Worm (Caenorhabditis elegans) whole organism, young adult: ENCODE results near the gene C45G9.15.

ENCODE experiments used
- B0336.3 ChIP-seq: fragments of 200-800 bp; sonication (Bioruptor generic); IDR thresholded peaks from 2 replicates; pipeline ENCODE4 v1.3.6; 2022; ENCODE audit warnings: missing genetic modification characterization, missing compliant biosample characterization
- C06A6.2 ChIP-seq: fragments of 200-800 bp; sonication (Bioruptor generic); conservative IDR thresholded peaks from 2 replicates; pipeline ENCODE4 v1.3.6; 2022; ENCODE audit warnings: missing genetic modification characterization, missing compliant biosample characterization
- F33H1.4 ChIP-seq: fragments of 200-800 bp; sonication (Bioruptor generic); IDR thresholded peaks from 2 replicates; pipeline ENCODE4 v1.3.6; 2022; ENCODE audit warnings: missing genetic modification reagents, missing genetic modification characterization, missing compliant biosample characterization
- F57A8.1 ChIP-seq: fragments of 200-800 bp; sonication (Bioruptor generic); optimal IDR thresholded peaks from 2 replicates; lab custom pipeline; 2018; ENCODE audit warnings: mild to moderate bottlenecking, missing genetic modification characterization, moderate library complexity, missing compliant biosample characterization
- K12H6.12 ChIP-seq: fragments of 200-800 bp; sonication (Bioruptor generic); optimal IDR thresholded peaks from 2 replicates; lab custom pipeline; 2018; ENCODE audit warnings: mild to moderate bottlenecking, missing genetic modification characterization, missing compliant biosample characterization
- T07F8.4 ChIP-seq: sonication (generic microtip); optimal IDR thresholded peaks from 2 replicates; lab custom pipeline; 2016; ENCODE audit warnings: mild to moderate bottlenecking, missing genetic modification characterization, moderate library complexity, missing compliant biosample characterization
- Y56A3A.18 ChIP-seq: fragments of 200-800 bp; sonication (Bioruptor generic); IDR thresholded peaks from 2 replicates; pipeline ENCODE4 v1.3.6; 2022; ENCODE audit warnings: missing genetic modification reagents, missing genetic modification characterization, missing compliant biosample characterization
- akir-1 ChIP-seq: fragments of 200-800 bp; sonication (Bioruptor generic); optimal IDR thresholded peaks from 2 replicates; lab custom pipeline; 2018; ENCODE audit warnings: mild to moderate bottlenecking, missing genetic modification characterization, moderate library complexity, missing compliant biosample characterization
- aptf-3 ChIP-seq: fragments of 200-800 bp; sonication (Bioruptor generic); IDR thresholded peaks from 2 replicates; pipeline ENCODE4 v1.3.6; 2022; ENCODE audit warnings: missing genetic modification characterization, missing compliant biosample characterization
- attf-3 ChIP-seq: fragments of 200-800 bp; sonication (Bioruptor generic); conservative IDR thresholded peaks from 2 replicates; pipeline ENCODE4 v1.3.6; 2022; ENCODE audit warnings: missing genetic modification reagents, missing genetic modification characterization, missing compliant biosample characterization
- bed-1 ChIP-seq: fragments of 200-800 bp; sonication (Bioruptor generic); IDR thresholded peaks from 2 replicates; pipeline ENCODE4 v1.3.6; 2022; ENCODE audit warnings: missing genetic modification reagents, missing genetic modification characterization, missing compliant biosample characterization
- cebp-2 ChIP-seq: fragments of 200-800 bp; sonication (Bioruptor generic); IDR thresholded peaks from 2 replicates; pipeline ENCODE4 v1.3.6; 2022; ENCODE audit warnings: missing genetic modification characterization, missing compliant biosample characterization
- ceh-100 ChIP-seq: fragments of 200-800 bp; sonication (Bioruptor generic); IDR thresholded peaks from 2 replicates; pipeline ENCODE4 v1.3.6; 2022; ENCODE audit warnings: missing genetic modification reagents, missing genetic modification characterization, missing compliant biosample characterization
- ceh-79 ChIP-seq: sonication (generic microtip); optimal IDR thresholded peaks from 2 replicates; lab custom pipeline; 2017; ENCODE audit warnings: mild to moderate bottlenecking, missing genetic modification characterization, missing compliant biosample characterization
- dox-1 ChIP-seq: fragments of 200-800 bp; sonication (Bioruptor generic); IDR thresholded peaks from 2 replicates; pipeline ENCODE4 v1.3.6; 2022; ENCODE audit warnings: missing genetic modification reagents, missing genetic modification characterization, missing compliant biosample characterization
- dpff-1 ChIP-seq: sonication (generic microtip); optimal IDR thresholded peaks from 2 replicates; lab custom pipeline; 2017; ENCODE audit warnings: mild to moderate bottlenecking, missing genetic modification characterization, missing compliant biosample characterization
- ekl-4 ChIP-seq: fragments of 200-800 bp; sonication (Bioruptor generic); IDR thresholded peaks from 2 replicates; pipeline ENCODE4 v1.3.6; 2022; ENCODE audit warnings: missing genetic modification reagents, missing genetic modification characterization, missing compliant biosample characterization
- hlh-26 ChIP-seq: fragments of 200-800 bp; sonication (Bioruptor generic); conservative IDR thresholded peaks from 2 replicates; pipeline ENCODE4 v1.3.6; 2022; ENCODE audit warnings: missing genetic modification reagents, missing genetic modification characterization, missing compliant biosample characterization
- hmg-1.2 ChIP-seq: fragments of 200-800 bp; sonication (Bioruptor generic); IDR thresholded peaks from 2 replicates; pipeline ENCODE4 v1.3.6; 2022; ENCODE audit warnings: missing genetic modification reagents, missing genetic modification characterization, missing compliant biosample characterization
- hsf-1 ChIP-seq: fragments of 200-800 bp; sonication (Bioruptor generic); IDR thresholded peaks from 2 replicates; pipeline ENCODE4 v1.3.6; 2022; ENCODE audit warnings: missing genetic modification reagents, missing genetic modification characterization, missing compliant biosample characterization
- let-526 ChIP-seq: fragments of 200-800 bp; sonication (Bioruptor generic); IDR thresholded peaks from 2 replicates; pipeline ENCODE4 v1.3.6; 2022; ENCODE audit warnings: missing genetic modification reagents, missing genetic modification characterization, missing compliant biosample characterization
- lin-54 ChIP-seq: fragments of 200-800 bp; sonication (Bioruptor generic); optimal IDR thresholded peaks from 2 replicates; lab custom pipeline; 2018; ENCODE audit warnings: mild to moderate bottlenecking, missing genetic modification characterization, missing compliant biosample characterization
- lsl-1 ChIP-seq: fragments of 200-800 bp; sonication (Bioruptor generic); optimal IDR thresholded peaks from 2 replicates; lab custom pipeline; 2018; ENCODE audit warnings: mild to moderate bottlenecking, missing genetic modification characterization, moderate library complexity, missing compliant biosample characterization
- lsy-27 ChIP-seq: sonication (generic microtip); optimal IDR thresholded peaks from 2 replicates; lab custom pipeline; 2017; ENCODE audit warnings: missing genetic modification characterization, mild to moderate bottlenecking, missing compliant biosample characterization, antibody characterized with exemption, missing genotype, borderline replicate concordance; ENCODE audit not compliant: insufficient read depth
- madf-10 ChIP-seq: sonication (generic microtip); optimal IDR thresholded peaks from 2 replicates; lab custom pipeline; 2016; ENCODE audit warnings: mild to moderate bottlenecking, missing genetic modification characterization, missing compliant biosample characterization
- madf-6 ChIP-seq: fragments of 200-800 bp; sonication (Bioruptor generic); IDR thresholded peaks from 2 replicates; pipeline ENCODE4 v1.3.6; 2022; ENCODE audit warnings: missing genetic modification reagents, missing genetic modification characterization, missing compliant biosample characterization
- mes-4 ChIP-seq: sonication (generic microtip); optimal IDR thresholded peaks from 2 replicates; lab custom pipeline; 2016; ENCODE audit warnings: missing genotype, missing genetic modification characterization, missing compliant biosample characterization
- nhr-90 ChIP-seq: sonication (generic microtip); optimal IDR thresholded peaks from 2 replicates; lab custom pipeline; 2016; ENCODE audit warnings: missing genotype, mild to moderate bottlenecking, missing genetic modification characterization, missing compliant biosample characterization
- sea-2 ChIP-seq: fragments of 200-800 bp; sonication (Bioruptor generic); IDR thresholded peaks from 2 replicates; pipeline ENCODE4 v1.3.6; 2022; ENCODE audit warnings: missing genetic modification characterization, missing compliant biosample characterization
- somi-1 ChIP-seq: fragments of 200-800 bp; sonication (Bioruptor generic); optimal IDR thresholded peaks from 2 replicates; lab custom pipeline; 2018; ENCODE audit warnings: mild to moderate bottlenecking, missing genetic modification characterization, missing compliant biosample characterization
- sptf-2 ChIP-seq: fragments of 200-800 bp; sonication (Bioruptor generic); optimal IDR thresholded peaks from 2 replicates; lab custom pipeline; 2018; ENCODE audit warnings: mild to moderate bottlenecking, missing genetic modification characterization, missing compliant biosample characterization
- tbx-9 ChIP-seq: sonication (generic microtip); optimal IDR thresholded peaks from 2 replicates; lab custom pipeline; 2016; ENCODE audit warnings: borderline replicate concordance, missing genetic modification characterization, inconsistent platforms, missing compliant biosample characterization
- ztf-22 ChIP-seq: fragments of 200-800 bp; sonication (Bioruptor generic); optimal IDR thresholded peaks from 2 replicates; lab custom pipeline; 2018; ENCODE audit warnings: mild to moderate bottlenecking, missing genetic modification characterization, moderate library complexity, missing compliant biosample characterization
- ztf-3 ChIP-seq: fragments of 200-800 bp; sonication (Bioruptor generic); optimal IDR thresholded peaks from 2 replicates; lab custom pipeline; 2018; ENCODE audit warnings: mild to moderate bottlenecking, missing genetic modification characterization, missing compliant biosample characterization
- ztf-6 ChIP-seq: fragments of 200-800 bp; sonication (Bioruptor generic); IDR thresholded peaks from 2 replicates; pipeline ENCODE4 v1.3.6; 2022; ENCODE audit warnings: missing genetic modification reagents, missing genetic modification characterization, missing compliant biosample characterization

Gene C45G9.15

DNA sequence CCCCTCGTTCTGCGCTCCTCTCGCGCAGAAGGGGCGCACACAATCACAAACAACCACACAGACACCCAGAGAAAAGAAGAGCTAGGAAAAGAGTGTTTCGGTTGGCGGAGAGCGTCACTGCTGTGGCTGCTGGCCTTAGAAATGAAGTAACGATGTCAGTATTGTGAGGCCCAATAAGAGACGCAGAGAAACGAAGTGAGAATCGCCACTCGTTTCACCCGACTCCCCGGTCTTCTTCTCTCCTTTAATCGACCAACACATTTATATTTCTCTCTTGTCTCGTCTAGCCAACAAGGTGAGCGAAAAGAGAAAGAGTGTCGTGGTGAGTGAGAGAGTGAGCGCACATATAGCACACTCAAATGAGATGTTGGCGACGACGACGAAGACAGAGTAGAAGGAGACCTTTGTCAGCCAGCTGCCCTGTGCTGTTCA, 37.9 kb downstream of the C45G9.15 start (continued):
- TF ChIP-seq dox-1 (GFP tag; lab: Robert Waterston, UW) (peak; percentile 84), lin-54 (GFP tag; lab: Kevin White, UChicago) (peak; percentile 27), somi-1 (peak; percentile 59), cebp-2 (0 out of 2 replicates have a peak, but pooled peaks have one; percentile 13), ztf-22 (GFP tag; lab: Kevin White, UChicago) (no peak), hmg-1.2 (peak; percentile 88), hlh-26 (GFP tag; lab: Robert Waterston, UW) (no peak), F33H1.4 (GFP tag; lab: Robert Waterston, UW) (0 out of 2 replicates have a peak, but pooled peaks have one; percentile 12), madf-10 (tag; lab: Kevin White, UChicago) (peak; percentile 73), ztf-6 (GFP tag; lab: Robert Waterston, UW) (no peak), let-526 (GFP tag; lab: Robert Waterston, UW) (0 out of 2 replicates have a peak, but pooled peaks have one; percentile 49), lsl-1 (GFP tag; lab: Kevin White, UChicago) (no peak), hsf-1 (GFP tag; lab: Robert Waterston, UW) (no peak), ekl-4 (GFP tag; lab: Robert Waterston, UW) (peak; percentile 77; the same call in 1 of the 2 replicates)
- TF ChIP-seq, all 124 proteins: peak for 45

DNA sequence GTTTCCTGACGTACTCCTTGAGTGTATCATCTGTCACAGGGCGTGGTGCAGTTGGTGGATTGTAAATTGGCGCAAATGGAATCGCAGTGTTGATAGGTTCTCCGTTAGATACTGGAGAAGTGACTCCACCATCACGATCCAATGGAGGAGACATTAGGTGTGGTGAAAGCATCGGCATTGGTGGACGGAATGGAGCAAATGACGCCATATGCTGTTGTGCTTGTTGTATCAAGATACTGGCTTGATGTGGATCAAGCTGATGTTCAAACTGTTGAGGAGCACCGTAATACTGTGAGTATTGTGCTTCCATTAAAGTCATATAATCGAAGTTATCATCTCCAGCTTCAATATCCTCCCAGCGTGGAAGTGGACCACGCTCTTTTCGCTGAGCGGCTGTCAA, 39.4 kb downstream of the C45G9.15 start:
- TF ChIP-seq B0336.3 (GFP tag; lab: Robert Waterston, UW) (no peak), ztf-3 (GFP tag; lab: Kevin White, UChicago) (no peak), let-526 (GFP tag; lab: Robert Waterston, UW) (no peak), F57A8.1 (GFP tag; lab: Kevin White, UChicago) (no peak), sptf-2 (GFP tag; lab: Kevin White, UChicago) (no peak), akir-1 (no peak), ceh-79 (no peak)

DNA sequence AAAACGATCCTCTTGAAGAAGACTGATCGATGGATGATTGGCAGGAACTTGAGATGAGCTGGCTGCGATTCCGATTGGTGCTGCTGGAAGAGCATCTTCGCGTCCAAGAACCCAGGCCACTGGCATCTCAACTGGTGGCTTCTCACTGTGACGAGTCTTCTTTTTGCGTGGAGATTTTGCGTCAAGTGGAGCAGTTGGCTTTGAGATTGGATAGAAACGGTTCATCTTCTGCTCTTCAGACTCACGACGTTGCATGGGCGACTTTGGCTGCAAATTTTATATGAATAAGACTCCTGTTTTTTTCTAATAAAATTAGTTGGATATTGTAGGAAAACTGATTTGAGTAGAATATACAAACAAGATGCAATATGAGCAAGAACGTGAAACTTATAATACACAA, 41.1 kb downstream of the C45G9.15 start:
- no peak for TF ChIP-seq Y56A3A.18 (GFP tag; lab: Robert Waterston, UW)
- TF ChIP-seq tbx-9 (tag; lab: Kevin White, UChicago): no peak
- no peak for TF ChIP-seq mes-4 (tag; lab: Kevin White, UChicago)
- TF ChIP-seq dpff-1 (tag; lab: Kevin White, UChicago): no peak
- no peak for TF ChIP-seq T07F8.4 (tag; lab: Kevin White, UChicago)
- no peak for TF ChIP-seq aptf-3 (GFP tag; lab: Robert Waterston, UW)
- no peak for TF ChIP-seq C06A6.2
- no peak for TF ChIP-seq nhr-90
- TF ChIP-seq lsy-27: no peak
- TF ChIP-seq ceh-100 (GFP tag; lab: Robert Waterston, UW): no peak
- TF ChIP-seq K12H6.12 (tag; lab: Kevin White, UChicago): no peak
- no peak for TF ChIP-seq attf-3 (GFP tag; lab: Robert Waterston, UW)

DNA sequence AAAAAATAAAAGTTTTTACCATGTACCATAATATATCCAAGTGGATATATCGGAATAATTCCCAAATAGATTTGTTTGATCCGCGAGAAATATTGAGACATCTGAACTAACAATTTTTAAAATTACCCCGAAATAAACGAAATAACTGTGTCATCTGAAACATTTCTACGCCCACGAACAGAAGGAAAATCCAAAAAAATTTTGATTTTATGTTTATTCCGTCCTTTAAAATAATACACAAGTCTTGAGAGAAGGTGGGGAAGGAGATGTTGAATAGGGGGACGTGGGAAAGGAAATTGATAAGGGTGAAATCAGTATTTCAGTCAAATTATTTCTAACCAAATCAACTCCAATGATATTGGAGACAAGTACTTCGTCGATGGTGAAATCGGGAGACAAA, 43.1 kb downstream of the C45G9.15 start, which contains the start of gene R144.11:
Gene R144.11 (minus strand): TSS at position 101 of the 400 bp plus-strand sequence.
- TF ChIP-seq bed-1 (GFP tag; lab: Robert Waterston, UW) (0 out of 2 replicates have a peak, but pooled peaks have one; percentile 30), madf-6 (GFP tag; lab: Robert Waterston, UW) (0 out of 2 replicates have a peak, but pooled peaks have one; percentile 7), B0336.3 (GFP tag; lab: Robert Waterston, UW) (0 out of 2 replicates have a peak, but pooled peaks have one; percentile 11), sea-2 (GFP tag; lab: Robert Waterston, UW) (no peak)
